Worm (Caenorhabditis elegans) whole organism, mixed stage, embryonic: ENCODE measurements around the gene ttm-2.

ENCODE experiments used
- M03D4.4 ChIP-seq: sonication (generic microtip); optimal IDR thresholded peaks from 2 replicates; lab custom pipeline; 2017; ENCODE audit warnings: mild to moderate bottlenecking, missing genetic modification characterization, missing compliant biosample characterization
- bed-3 ChIP-seq: fragments of 200-800 bp; sonication (Bioruptor generic); optimal IDR thresholded peaks from 3 replicates; lab custom pipeline; 2018; ENCODE audit warnings: mild to moderate bottlenecking, missing genetic modification characterization, moderate library complexity, missing compliant biosample characterization
- blmp-1 ChIP-seq: fragments of 150-350 bp; optimal IDR thresholded peaks from 2 replicates; lab custom pipeline; 2014; ENCODE audit warnings: missing biosample characterization, missing genetic modification characterization
- ceh-39 ChIP-seq: fragments of 150-350 bp; optimal IDR thresholded peaks from 2 replicates; lab custom pipeline; 2014; ENCODE audit warnings: missing biosample characterization, missing genetic modification characterization
- ceh-43 ChIP-seq: fragments of 200-800 bp; sonication (Bioruptor generic); optimal IDR thresholded peaks from 2 replicates; lab custom pipeline; 2018; ENCODE audit warnings: mild to moderate bottlenecking, missing genetic modification characterization, moderate library complexity, missing compliant biosample characterization
- ceh-83 ChIP-seq: fragments of 200-800 bp; sonication (Bioruptor generic); optimal IDR thresholded peaks from 2 replicates; lab custom pipeline; 2018; ENCODE audit warnings: mild to moderate bottlenecking, missing genetic modification characterization, missing compliant biosample characterization
- ces-1 ChIP-seq: fragments of 150-350 bp; optimal IDR thresholded peaks from 2 replicates; lab custom pipeline; 2014; ENCODE audit warnings: missing biosample characterization, missing genetic modification reagents, missing genetic modification characterization
- cnd-1 ChIP-seq: fragments of 200-800 bp; sonication (Bioruptor generic); optimal IDR thresholded peaks from 2 replicates; lab custom pipeline; 2018; ENCODE audit warnings: mild to moderate bottlenecking, missing genetic modification characterization, missing compliant biosample characterization
- elt-1 ChIP-seq: sonication (generic microtip); optimal IDR thresholded peaks from 2 replicates; lab custom pipeline; 2017; ENCODE audit warnings: missing genetic modification characterization, mild to moderate bottlenecking, missing compliant biosample characterization, antibody characterized with exemption, moderate library complexity, borderline replicate concordance; ENCODE audit not compliant: insufficient read depth
- elt-3 ChIP-seq: fragments of 150-350 bp; optimal IDR thresholded peaks from 2 replicates; lab custom pipeline; 2014; ENCODE audit warnings: missing biosample characterization, missing genetic modification characterization
- flh-1 ChIP-seq: fragments of 200-800 bp; sonication (Bioruptor generic); optimal IDR thresholded peaks from 2 replicates; lab custom pipeline; 2018; ENCODE audit warnings: mild to moderate bottlenecking, missing genetic modification characterization, moderate library complexity, missing compliant biosample characterization
- ham-2 ChIP-seq: fragments of 200-800 bp; sonication (Bioruptor generic); optimal IDR thresholded peaks from 2 replicates; lab custom pipeline; 2018; ENCODE audit warnings: mild to moderate bottlenecking, missing genetic modification characterization, missing compliant biosample characterization
- hlh-1 ChIP-seq: fragments of 150-350 bp; optimal IDR thresholded peaks from 2 replicates; lab custom pipeline; 2014; ENCODE audit warnings: missing biosample characterization, missing genetic modification reagents, missing genetic modification characterization
- lin-13 ChIP-seq: fragments of 150-350 bp; optimal IDR thresholded peaks from 2 replicates; lab custom pipeline; 2014; ENCODE audit warnings: missing biosample characterization, missing genetic modification characterization
- lin-32 ChIP-seq: fragments of 200-800 bp; sonication (Bioruptor generic); optimal IDR thresholded peaks from 2 replicates; lab custom pipeline; 2018; ENCODE audit warnings: mild to moderate bottlenecking, missing genetic modification characterization, missing compliant biosample characterization
- lsy-2 ChIP-seq: fragments of 150-350 bp; optimal IDR thresholded peaks from 2 replicates; lab custom pipeline; 2014; ENCODE audit warnings: missing biosample characterization, missing genetic modification characterization
- mep-1 ChIP-seq: fragments of 150-350 bp; optimal IDR thresholded peaks from 2 replicates; lab custom pipeline; 2017; ENCODE audit warnings: missing biosample characterization, missing genetic modification reagents, missing genetic modification characterization, inconsistent platforms
- mls-2 ChIP-seq: sonication (generic microtip); optimal IDR thresholded peaks from 2 replicates; lab custom pipeline; 2016; ENCODE audit warnings: mild to moderate bottlenecking, missing genetic modification characterization, moderate library complexity, missing compliant biosample characterization
- nhr-12 ChIP-seq: fragments of 150-350 bp; optimal IDR thresholded peaks from 2 replicates; lab custom pipeline; 2014; ENCODE audit warnings: missing biosample characterization, missing genetic modification characterization
- nhr-2 ChIP-seq: fragments of 150-350 bp; optimal IDR thresholded peaks from 2 replicates; lab custom pipeline; 2014; ENCODE audit warnings: missing biosample characterization, missing genetic modification characterization
- nhr-237 ChIP-seq: fragments of 150-350 bp; optimal IDR thresholded peaks from 2 replicates; lab custom pipeline; 2014; ENCODE audit warnings: missing biosample characterization, missing genetic modification characterization
- nhr-28 ChIP-seq: fragments of 150-350 bp; optimal IDR thresholded peaks from 2 replicates; lab custom pipeline; 2014; ENCODE audit warnings: missing biosample characterization, missing genetic modification characterization
- nhr-76 ChIP-seq: sonication (generic microtip); optimal IDR thresholded peaks from 2 replicates; lab custom pipeline; 2017; ENCODE audit warnings: missing biosample characterization, missing genetic modification characterization
- pha-4 ChIP-seq: fragments of 150-350 bp; optimal IDR thresholded peaks from 2 replicates; lab custom pipeline; 2018; ENCODE audit warnings: missing biosample characterization, missing genetic modification reagents, missing genetic modification characterization
- sem-2 ChIP-seq: fragments of 200-800 bp; sonication (Bioruptor generic); optimal IDR thresholded peaks from 2 replicates; lab custom pipeline; 2018; ENCODE audit warnings: mild to moderate bottlenecking, missing genetic modification characterization, missing compliant biosample characterization
- snpc-4 ChIP-seq: fragments of 150-350 bp; optimal IDR thresholded peaks from 2 replicates; lab custom pipeline; 2014; ENCODE audit warnings: missing biosample characterization, missing genetic modification characterization
- sptf-1 ChIP-seq: sonication (generic microtip); optimal IDR thresholded peaks from 2 replicates; lab custom pipeline; 2017; ENCODE audit warnings: mild to moderate bottlenecking, missing genetic modification characterization, moderate library complexity, missing compliant biosample characterization
- tbx-8 ChIP-seq: fragments of 200-800 bp; sonication (Bioruptor generic); optimal IDR thresholded peaks from 2 replicates; lab custom pipeline; 2018; ENCODE audit warnings: mild to moderate bottlenecking, missing genetic modification characterization, moderate library complexity, missing compliant biosample characterization
- unc-120 ChIP-seq: sonication (generic microtip); optimal IDR thresholded peaks from 2 replicates; lab custom pipeline; 2017; ENCODE audit warnings: missing genetic modification characterization, missing compliant biosample characterization; ENCODE audit not compliant: poor library complexity, severe bottlenecking
- unc-39 ChIP-seq: fragments of 150-350 bp; optimal IDR thresholded peaks from 2 replicates; lab custom pipeline; 2014; ENCODE audit warnings: missing biosample characterization, missing genetic modification characterization
- unc-62 ChIP-seq: fragments of 150-350 bp; optimal IDR thresholded peaks from 2 replicates; lab custom pipeline; 2014; ENCODE audit warnings: missing biosample characterization, missing genetic modification reagents, missing genetic modification characterization
- zip-8 ChIP-seq: fragments of 150-350 bp; optimal IDR thresholded peaks from 2 replicates; lab custom pipeline; 2014; ENCODE audit warnings: missing biosample characterization, missing genetic modification characterization
- ztf-11 ChIP-seq: fragments of 150-350 bp; optimal IDR thresholded peaks from 2 replicates; lab custom pipeline; 2014; ENCODE audit warnings: missing biosample characterization, missing genetic modification characterization

Gene ttm-2

DNA sequence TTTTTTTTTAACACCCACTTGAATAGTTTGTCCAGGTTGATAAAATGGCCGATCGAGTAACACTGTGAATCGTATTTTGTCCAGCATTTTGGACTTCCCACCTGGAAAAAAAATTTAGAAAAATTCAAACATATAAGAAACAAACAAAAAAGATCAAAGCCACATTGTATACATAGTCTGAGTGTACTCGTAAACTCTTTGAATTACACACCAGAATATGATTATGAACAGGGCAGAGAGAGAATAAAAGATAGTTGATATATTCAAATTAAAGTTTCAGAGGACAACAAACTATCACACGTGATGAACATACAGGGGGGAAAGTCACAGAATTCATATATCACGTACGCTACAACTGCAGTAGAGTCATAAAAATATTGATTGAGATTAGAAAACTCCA lies at the start of gene ttm-2:
ttm-2 (minus strand) TSS at position 101 of the 400 bp plus-strand sequence.
- no peak for TF ChIP-seq unc-39 (tag; lab: Kevin White, UChicago)
- TF ChIP-seq nhr-28 (tag; lab: Kevin White, UChicago), result no peak
- no peak for TF ChIP-seq sem-2 (GFP tag; lab: Kevin White, UChicago)
- no peak for TF ChIP-seq lsy-2 (tag; lab: Kevin White, UChicago)
- no peak for TF ChIP-seq nhr-76 (tag; lab: Kevin White, UChicago)
- no peak for TF ChIP-seq M03D4.4
- no peak for TF ChIP-seq ceh-39 (tag; lab: Kevin White, UChicago)
- TF ChIP-seq pha-4 (tag; lab: Kevin White, UChicago), result no peak

DNA sequence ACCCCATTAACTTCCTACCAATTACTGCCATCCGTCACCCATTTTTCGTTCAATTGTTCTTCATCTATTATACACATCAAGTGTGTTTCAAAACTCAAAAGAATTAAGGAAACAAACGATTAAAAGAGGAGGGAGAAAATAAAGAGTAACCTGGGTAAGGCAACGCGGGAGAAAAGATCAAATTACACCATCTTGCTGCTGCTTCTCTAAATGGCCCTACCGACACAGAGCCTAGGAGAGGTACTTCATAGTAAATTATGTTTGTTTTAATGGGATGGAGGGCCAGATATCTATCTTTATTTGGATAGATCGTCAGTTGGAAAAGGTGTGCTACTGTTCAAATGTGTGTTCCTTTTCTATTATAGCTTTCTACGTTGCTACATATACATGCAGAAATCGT lies 49.2 kb upstream of the ttm-2 start:
- TF ChIP-seq unc-62 (GFP tag; lab: Kevin White, UChicago), result no peak
- no peak for TF ChIP-seq ham-2 (GFP tag; lab: Kevin White, UChicago)
- no peak for TF ChIP-seq flh-1 (GFP tag; lab: Kevin White, UChicago)
- TF ChIP-seq nhr-12 (tag; lab: Kevin White, UChicago), result no peak
- no peak for TF ChIP-seq zip-8
- no peak for TF ChIP-seq sptf-1 (tag; lab: Kevin White, UChicago)
- TF ChIP-seq ztf-11, result no peak
- TF ChIP-seq elt-1 (tag; lab: Kevin White, UChicago), result no peak
- TF ChIP-seq nhr-2, result no peak
- no peak for TF ChIP-seq elt-3 (tag; lab: Kevin White, UChicago)
- no peak for TF ChIP-seq cnd-1 (tag; lab: Kevin White, UChicago)
- TF ChIP-seq sem-2 (GFP tag; lab: Kevin White, UChicago), result no peak
- TF ChIP-seq ceh-39 (tag; lab: Kevin White, UChicago), result no peak
- TF ChIP-seq ces-1 (GFP tag; lab: Kevin White, UChicago), result no peak
- no peak for TF ChIP-seq tbx-8

DNA sequence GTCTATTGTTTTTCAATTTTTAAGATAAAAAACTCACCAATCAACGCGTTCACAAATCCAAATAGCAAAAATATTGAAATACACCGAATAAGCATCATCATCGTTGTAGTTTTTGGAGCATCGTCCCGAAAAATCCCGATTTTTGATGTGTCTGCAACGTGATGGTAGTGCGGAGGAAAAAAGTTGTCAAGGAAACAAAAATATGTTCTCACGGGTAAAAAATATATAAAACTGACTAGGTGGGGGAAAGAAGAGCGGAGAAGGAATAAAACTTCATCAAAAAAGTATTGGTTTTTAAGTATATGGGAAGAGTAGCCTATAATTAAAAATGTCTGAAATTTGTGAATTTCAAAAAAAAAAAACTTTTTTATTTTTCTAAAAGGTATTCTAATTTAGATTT lies 45.8 kb upstream of the ttm-2 start, which contains the start of gene rig-6:
rig-6 (minus strand) TSS at position 101 of the 400 bp plus-strand sequence.
- no peak for TF ChIP-seq bed-3 (GFP tag; lab: Kevin White, UChicago)

DNA sequence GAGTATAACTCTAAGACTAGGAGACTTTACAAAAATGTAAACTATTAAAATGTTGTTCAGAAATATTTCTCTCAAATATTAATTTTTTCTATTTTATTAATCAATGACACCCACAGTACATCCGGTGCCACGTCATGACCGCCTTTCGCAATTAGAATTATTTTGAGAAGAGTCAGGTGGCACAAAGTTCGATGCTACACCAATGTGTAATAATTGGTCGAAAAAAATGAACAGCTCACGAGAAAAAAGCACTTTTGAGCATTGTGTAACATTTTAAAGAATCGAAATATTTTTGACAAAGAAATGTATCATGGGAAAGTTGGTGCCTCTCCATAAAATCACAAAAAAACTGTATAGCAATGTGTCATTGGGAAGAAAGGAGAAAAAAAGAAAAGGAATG lies 40.5 kb upstream of the ttm-2 start:
- TF ChIP-seq lin-13 (tag; lab: Kevin White, UChicago) (no peak), hlh-1 (tag; lab: Kevin White, UChicago) (peak; percentile 27)

DNA sequence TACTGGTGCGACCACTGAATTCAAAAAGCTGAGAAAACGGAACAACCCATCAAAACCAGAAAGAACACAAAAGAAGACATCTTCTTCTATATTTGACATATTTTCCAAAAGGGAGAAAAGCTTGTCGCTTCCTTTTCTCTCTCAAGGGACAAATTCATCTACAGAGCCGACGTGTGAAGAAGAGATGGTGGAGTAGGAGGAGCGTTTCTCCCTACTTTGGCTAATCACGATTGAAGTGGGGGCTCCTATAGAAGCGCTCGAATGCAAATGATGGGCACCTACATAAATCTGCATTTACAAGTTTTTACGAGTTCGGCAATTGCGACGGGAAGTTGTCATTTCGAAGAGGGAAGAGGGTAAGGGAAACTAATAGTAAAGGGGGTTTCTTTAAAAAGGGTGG lies 40.1 kb upstream of the ttm-2 start:
- no peak for TF ChIP-seq tbx-8
- TF ChIP-seq hlh-1 (tag; lab: Kevin White, UChicago), result no peak
- no peak for TF ChIP-seq nhr-2
- no peak for TF ChIP-seq ztf-11
- TF ChIP-seq sem-2 (GFP tag; lab: Kevin White, UChicago), result no peak
- TF ChIP-seq mep-1 (tag; lab: Kevin White, UChicago), result no peak
- TF ChIP-seq elt-3 (tag; lab: Kevin White, UChicago), result no peak
- peak; percentile 12 for TF ChIP-seq ces-1 (GFP tag; lab: Kevin White, UChicago)
- TF ChIP-seq unc-120, result no peak
- TF ChIP-seq, all 35 proteins: peak for 1

DNA sequence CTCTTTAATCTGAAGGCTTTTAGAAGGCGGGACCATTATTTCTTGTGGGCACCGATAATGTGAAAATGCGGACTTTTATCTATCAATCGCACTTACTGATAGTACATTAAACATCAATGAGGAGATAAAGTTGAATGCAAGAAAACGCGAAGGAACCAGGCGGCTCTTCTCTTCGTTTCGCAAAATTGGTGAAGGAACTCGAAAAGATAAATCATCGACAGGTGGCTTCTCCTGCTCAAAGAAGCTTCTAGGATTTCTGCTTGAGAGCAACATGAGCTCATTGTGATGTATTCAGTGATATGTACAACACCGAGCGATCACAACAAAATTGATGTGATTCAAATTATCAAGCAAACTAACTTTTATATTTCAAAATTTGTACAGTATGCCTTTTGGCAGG lies 39.6 kb upstream of the ttm-2 start:
- no peak for TF ChIP-seq nhr-28 (tag; lab: Kevin White, UChicago)
- TF ChIP-seq nhr-76 (tag; lab: Kevin White, UChicago), result no peak
- no peak for TF ChIP-seq ztf-11
- no peak for TF ChIP-seq lsy-2 (tag; lab: Kevin White, UChicago)
- TF ChIP-seq snpc-4, result no peak
- TF ChIP-seq unc-120, result peak; percentile 78
- TF ChIP-seq ces-1 (GFP tag; lab: Kevin White, UChicago), result no peak
- no peak for TF ChIP-seq blmp-1 (tag; lab: Kevin White, UChicago)
- no peak for TF ChIP-seq nhr-237 (tag; lab: Kevin White, UChicago)
- no peak for TF ChIP-seq tbx-8
- no peak for TF ChIP-seq ceh-43
- no peak for TF ChIP-seq ceh-83 (GFP tag; lab: Kevin White, UChicago)
- TF ChIP-seq unc-62 (GFP tag; lab: Kevin White, UChicago), result peak; percentile 81
- no peak for TF ChIP-seq ceh-39 (tag; lab: Kevin White, UChicago)
- TF ChIP-seq lin-32, result no peak
- no peak for TF ChIP-seq zip-8
- peak; percentile 66 for TF ChIP-seq hlh-1 (tag; lab: Kevin White, UChicago)
- TF ChIP-seq sptf-1 (tag; lab: Kevin White, UChicago), result no peak
- TF ChIP-seq mls-2 (tag; lab: Kevin White, UChicago), result no peak
- no peak for TF ChIP-seq ham-2 (GFP tag; lab: Kevin White, UChicago)
- no peak for TF ChIP-seq lin-13 (tag; lab: Kevin White, UChicago)
